Worm (Caenorhabditis elegans): ENCODE data around the gene srz-38.

- TF ChIP-seq lsl-1 (GFP tag; optimal IDR thresholded peaks at IDR 0.05) = no peak
- TF ChIP-seq him-1 (tag; optimal IDR thresholded peaks at IDR 0.05) = no peak
- TF ChIP-seq F33H1.4 (GFP tag; IDR thresholded peaks at IDR 0.05) = no peak
Measured at ce11 chrIV:16320866-16321265, 14.3 kb upstream of the srz-38 start, which contains the start of gene srz-61.
